Worm (Caenorhabditis elegans) whole organism, midembryonic: Measurements from ENCODE around the gene srh-274.

Source experiments
- ref-1 ChIP-seq: fragments of 200-800 bp; sonication (Bioruptor generic); conservative IDR thresholded peaks from 2 replicates; pipeline ENCODE4 v1.3.6; 2022; ENCODE audit warnings: missing genetic modification reagents, missing genetic modification characterization, missing compliant biosample characterization
- ztf-23 ChIP-seq: fragments of 200-800 bp; sonication (Bioruptor generic); IDR thresholded peaks from 2 replicates; pipeline ENCODE4 v1.3.6; 2022; ENCODE audit warnings: missing genetic modification reagents, missing genetic modification characterization, missing compliant biosample characterization

DNA sequence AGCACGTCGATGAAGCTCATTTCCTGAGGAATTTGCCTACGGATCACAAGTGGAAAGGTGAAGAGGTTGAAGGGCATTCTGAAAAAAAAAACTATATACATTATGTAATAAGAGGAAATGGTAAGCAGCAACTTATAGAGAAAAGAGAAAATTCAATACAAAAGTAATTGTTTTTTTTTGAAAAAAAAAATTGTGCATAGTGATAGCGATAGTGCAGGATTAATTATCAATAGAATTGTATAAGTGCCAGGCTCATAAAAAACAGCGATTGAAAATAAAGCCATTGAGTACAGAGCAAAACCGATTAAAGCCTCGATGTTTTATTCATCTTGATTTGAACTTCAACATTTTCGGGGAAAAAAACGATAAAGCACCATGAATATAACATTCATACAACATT is 10.1 kb upstream of the srh-274 start, which contains the start of gene C32B5.15:
- TF ChIP-seq ztf-23: no peak
- TF ChIP-seq ref-1: no peak
